Worm (Caenorhabditis elegans) whole organism, mixed stage, embryonic: ENCODE measurements around the gene irg-5.

ENCODE experiments used
- mls-2 ChIP-seq: sonication (generic microtip); optimal IDR thresholded peaks from 2 replicates; lab custom pipeline; 2016; ENCODE audit warnings: mild to moderate bottlenecking, missing genetic modification characterization, moderate library complexity, missing compliant biosample characterization
- nhr-76 ChIP-seq: sonication (generic microtip); optimal IDR thresholded peaks from 2 replicates; lab custom pipeline; 2017; ENCODE audit warnings: missing biosample characterization, missing genetic modification characterization

DNA sequence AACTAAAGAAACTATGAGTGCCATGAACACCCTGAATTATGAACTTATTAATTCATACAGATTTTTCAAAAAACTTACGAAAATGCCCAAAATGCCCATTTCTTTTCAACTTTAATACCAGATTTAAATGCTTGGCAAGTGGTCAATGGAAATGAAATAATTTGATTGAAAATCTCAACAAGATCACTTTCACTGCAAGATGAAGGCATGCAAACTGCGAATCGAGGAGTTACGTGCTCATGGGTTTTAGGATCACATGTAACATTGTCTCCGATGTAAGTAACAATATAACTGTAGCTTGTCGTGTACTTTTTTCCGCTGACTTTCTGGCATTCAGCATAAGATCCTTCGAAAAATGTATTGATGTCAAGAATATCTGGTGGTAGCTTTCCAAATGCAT, 42.6 kb upstream of the irg-5 start:
- TF ChIP-seq mls-2 (tag; lab: Kevin White, UChicago) (no peak), nhr-76 (tag; lab: Kevin White, UChicago) (no peak)
